Fruit fly (Drosophila melanogaster): Measurements from ENCODE around the gene CG17219.

CG17219 gene

DNA sequence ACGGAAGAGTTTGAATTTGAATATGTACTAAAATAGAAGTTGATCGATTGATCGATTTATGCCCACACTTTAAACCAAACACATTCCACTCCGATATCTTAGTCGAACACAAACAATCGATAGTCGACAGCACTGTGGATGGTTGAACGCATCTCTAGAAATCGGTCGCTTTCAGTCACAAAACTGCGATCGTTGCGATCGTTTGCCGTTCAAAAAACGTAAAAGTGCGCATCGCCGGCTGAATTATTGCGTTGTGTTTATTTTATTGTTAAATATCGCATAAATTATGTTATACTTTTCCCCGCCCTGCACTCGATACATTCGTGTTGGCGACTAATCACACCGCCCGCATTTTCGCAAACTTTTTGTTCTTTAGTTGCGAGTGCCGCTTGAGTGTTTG lies 29.9 kb upstream of the CG17219 start, which contains the start of gene Ccdc85 (continued):
- TF ChIP-seq CG15514 (GFP tag; optimal IDR thresholded peaks at IDR 0.05) (peak; percentile 64), sens (GFP tag) (peak; percentile 78), CG7271 (tag; optimal IDR thresholded peaks at IDR 0.05) (no peak), gcm (GFP tag; optimal IDR thresholded peaks at IDR 0.05) (peak; percentile 47), sisA (GFP tag; IDR thresholded peaks at IDR 0.05) (no peak), chif (GFP tag; optimal IDR thresholded peaks at IDR 0.05) (peak in 1 of 2 experiments; percentile 24), fru (optimal IDR thresholded peaks at IDR 0.05) (no peak), CG12391 (tag; optimal IDR thresholded peaks at IDR 0.05) (peak; percentile 24), CG33557 (GFP tag; optimal IDR thresholded peaks at IDR 0.05) (peak; percentile 7), CG6791 (GFP tag; IDR thresholded peaks at IDR 0.05; ENCODE audit: partially characterized antibody) (peak; percentile 99), hkb (optimal IDR thresholded peaks at IDR 0.05) (no peak), hkb (GFP tag; IDR thresholded peaks at IDR 0.05) (0 out of 2 replicates have a peak, but pooled peaks have one; percentile 7), CG34422 (GFP tag; IDR thresholded peaks at IDR 0.05) (peak; percentile 70; the same call in 1 of the 3 replicates), CG10565 (GFP tag; optimal IDR thresholded peaks at IDR 0.05) (no peak), CG7372 (GFP tag; IDR thresholded peaks at IDR 0.05) (no peak), Dref (GFP tag; IDR thresholded peaks at IDR 0.05) (peak; percentile 98), CoRest (tag; optimal IDR thresholded peaks at IDR 0.05) (no peak), Poxn (GFP tag; IDR thresholded peaks at IDR 0.05) (no peak), CG17829 (tag; optimal IDR thresholded peaks at IDR 0.05) (peak; percentile 44), Adf1 (GFP tag; IDR thresholded peaks at IDR 0.05) (no peak), ap (GFP tag; IDR thresholded peaks at IDR 0.05) (no peak), psq (GFP tag; optimal IDR thresholded peaks at IDR 0.05) (no peak), CG2678 (tag; optimal IDR thresholded peaks at IDR 0.05) (no peak), C15 (GFP tag; IDR thresholded peaks at IDR 0.05) (no peak), CG11560 (tag; IDR thresholded peaks at IDR 0.05) (peak; percentile 50; the same call in 1 of the 3 replicates), twi (tag; optimal IDR thresholded peaks at IDR 0.05) (no peak), stwl (tag; optimal IDR thresholded peaks at IDR 0.05) (peak; percentile 94), CG10366 (GFP tag; IDR thresholded peaks at IDR 0.05) (no peak), CG14667 (GFP tag; IDR thresholded peaks at IDR 0.05) (no peak), Aef1 (GFP tag; IDR thresholded peaks at IDR 0.05) (no peak), sima (GFP tag; optimal IDR thresholded peaks at IDR 0.05) (no peak), sd (tag; optimal IDR thresholded peaks at IDR 0.05) (peak; percentile 17), CG13123 (GFP tag; optimal IDR thresholded peaks at IDR 0.05) (no peak), hth (optimal IDR thresholded peaks at IDR 0.05) (no peak), CG2129 (GFP tag; IDR thresholded peaks at IDR 0.05; ENCODE audit: partially characterized antibody) (peak; percentile 57), Mrtf (GFP tag; IDR thresholded peaks at IDR 0.05) (no peak), CG10543 (GFP tag; optimal IDR thresholded peaks at IDR 0.05) (no peak), hb (GFP tag; IDR thresholded peaks at IDR 0.05; ENCODE audit: partially characterized antibody) (peak; percentile 98), BEAF-32 (GFP tag; optimal IDR thresholded peaks at IDR 0.05) (peak; percentile 84), Neu2 (GFP tag; optimal IDR thresholded peaks at IDR 0.05; ENCODE audit: borderline replicate concordance) (no peak), ato (GFP tag; IDR thresholded peaks at IDR 0.05; ENCODE audit: partially characterized antibody) (peak; percentile 99), CG16813 (GFP tag; IDR thresholded peaks at IDR 0.05; ENCODE audit: partially characterized antibody) (peak; percentile 94), croc (GFP tag; conservative IDR thresholded peaks at IDR 0.05) (no peak), HLH4C (GFP tag; IDR thresholded peaks at IDR 0.05; ENCODE audit: partially characterized antibody) (peak; percentile 99), HLH3B (GFP tag; IDR thresholded peaks at IDR 0.05) (no peak), inv (GFP tag; IDR thresholded peaks at IDR 0.05; ENCODE audit: partially characterized antibody) (peak; percentile 84), CG2116 (GFP tag; optimal IDR thresholded peaks at IDR 0.05) (peak; percentile 88), CG15479 (GFP tag; optimal IDR thresholded peaks at IDR 0.05) (no peak), Myb (GFP tag; optimal IDR thresholded peaks at IDR 0.05) (peak; percentile 97), tin (GFP tag; optimal IDR thresholded peaks at IDR 0.05) (no peak), bab2 (GFP tag; optimal IDR thresholded peaks at IDR 0.05) (no peak), danr (GFP tag; IDR thresholded peaks at IDR 0.05) (no peak)

Measured in whole organism, embryonic.